Fruit fly (Drosophila melanogaster) whole organism, embryonic: ENCODE measurements around the gene CG43759.

Experiments used
- Bgb ChIP-seq: fragments of 200-800 bp; sonication (Bioruptor generic); IDR thresholded peaks from 2 replicates; pipeline ENCODE4 v1.3.6; 2022; ENCODE audit warnings: missing biosample characterization, missing genetic modification characterization; ENCODE audit not compliant: partially characterized antibody
- C15 ChIP-seq: fragments of 200-800 bp; sonication (Bioruptor generic); IDR thresholded peaks from 3 replicates; pipeline ENCODE4 v1.3.6; 2022; ENCODE audit warnings: missing biosample characterization, missing genetic modification characterization
- CG10274 ChIP-seq: fragments of 200-800 bp; sonication (Bioruptor generic); optimal IDR thresholded peaks from 3 replicates; lab custom pipeline; 2017; ENCODE audit warnings: missing biosample characterization, mild to moderate bottlenecking, missing genetic modification characterization
- CG11504 ChIP-seq: fragments of 200-800 bp; sonication (Bioruptor generic); optimal IDR thresholded peaks from 3 replicates; lab custom pipeline; 2019; ENCODE audit warnings: missing biosample characterization, mild to moderate bottlenecking, missing genetic modification characterization, moderate library complexity
- CG12219 ChIP-seq: fragments of 200-800 bp; sonication (Bioruptor generic); optimal IDR thresholded peaks from 3 replicates; lab custom pipeline; 2018; ENCODE audit warnings: missing biosample characterization, mild to moderate bottlenecking, missing genetic modification characterization
- CG13894 ChIP-seq: fragments of 200-800 bp; sonication (Bioruptor generic); optimal IDR thresholded peaks from 3 replicates; lab custom pipeline; 2018; ENCODE audit warnings: missing biosample characterization, mild to moderate bottlenecking, missing genetic modification characterization, moderate library complexity
- CG15601 ChIP-seq: fragments of 200-800 bp; sonication (Bioruptor generic); optimal IDR thresholded peaks from 3 replicates; lab custom pipeline; 2019; ENCODE audit warnings: missing biosample characterization, mild to moderate bottlenecking, missing genetic modification characterization, moderate library complexity
- CG16779 ChIP-seq: fragments of 200-800 bp; sonication (Bioruptor generic); IDR thresholded peaks from 2 replicates; pipeline ENCODE4 v1.3.6; 2022; ENCODE audit warnings: missing biosample characterization, missing genetic modification characterization
- CG2116 ChIP-seq: fragments of 200-800 bp; sonication (Bioruptor generic); optimal IDR thresholded peaks from 3 replicates; lab custom pipeline; 2018; ENCODE audit warnings: missing biosample characterization, mild to moderate bottlenecking, missing genetic modification characterization
- CG2199 ChIP-seq: fragments of 200-800 bp; sonication (Bioruptor generic); IDR thresholded peaks from 3 replicates; pipeline ENCODE4 v1.3.6; 2022; ENCODE audit warnings: missing biosample characterization, missing genetic modification characterization
- CG2678 ChIP-seq: fragments of 200-800 bp; sonication (Bioruptor generic); optimal IDR thresholded peaks from 3 replicates; lab custom pipeline; 2019; ENCODE audit warnings: missing biosample characterization, mild to moderate bottlenecking, missing genetic modification characterization, moderate library complexity
- CG34224 ChIP-seq: fragments of 200-800 bp; sonication (Bioruptor generic); IDR thresholded peaks from 3 replicates; pipeline ENCODE4 v1.3.6; 2022; ENCODE audit warnings: missing biosample characterization, missing genetic modification characterization; ENCODE audit not compliant: partially characterized antibody
- CG42726 ChIP-seq: fragments of 200-800 bp; sonication (Bioruptor generic); IDR thresholded peaks from 2 replicates; pipeline ENCODE4 v1.3.6; 2022; ENCODE audit warnings: missing biosample characterization, missing genetic modification characterization; ENCODE audit not compliant: partially characterized antibody
- CG4360 ChIP-seq: fragments of 200-800 bp; sonication (Bioruptor generic); IDR thresholded peaks from 2 replicates; pipeline ENCODE4 v1.3.6; 2022; ENCODE audit warnings: missing biosample characterization, missing genetic modification characterization
- CG6813 ChIP-seq: fragments of 200-800 bp; sonication (Bioruptor generic); optimal IDR thresholded peaks from 2 replicates; lab custom pipeline; 2017; ENCODE audit warnings: missing biosample characterization, missing genetic modification characterization, mild to moderate bottlenecking, moderate library complexity, missing genetic modification reagents
- CG7786 ChIP-seq: fragments of 200-800 bp; sonication (Bioruptor generic); optimal IDR thresholded peaks from 2 replicates; lab custom pipeline; 2016; ENCODE audit warnings: missing biosample characterization, missing genetic modification characterization
- CoRest ChIP-seq: fragments of 200-800 bp; sonication (Bioruptor generic); optimal IDR thresholded peaks from 3 replicates; lab custom pipeline; 2018; ENCODE audit warnings: missing biosample characterization, mild to moderate bottlenecking, missing genetic modification characterization, moderate library complexity
- D ChIP-seq, 2 experiments: fragments of 200-800 bp in 1 of 2; fragments of >200 bp in 1 of 2; sonication (Bioruptor generic) in 1 of 2; optimal IDR thresholded peaks; 2 replicates in 1 of 2; 3 replicates in 1 of 2; lab custom pipeline; 2017; ENCODE audit warnings: mild to moderate bottlenecking in 1 of 2, missing biosample characterization in 1 of 2, missing genetic modification characterization in 1 of 2, missing genetic modification reagents in 1 of 2
- Deaf1 ChIP-seq: fragments of 200-800 bp; optimal IDR thresholded peaks from 3 replicates; lab custom pipeline; 2019; ENCODE audit warnings: missing biosample characterization, mild to moderate bottlenecking, missing genetic modification characterization, moderate library complexity
- Dref ChIP-seq: fragments of 200-800 bp; sonication (Bioruptor generic); IDR thresholded peaks from 2 replicates; pipeline ENCODE4 v1.3.6; 2022; ENCODE audit warnings: missing biosample characterization, missing genetic modification characterization
- Drgx ChIP-seq: fragments of 200-800 bp; sonication (Bioruptor generic); IDR thresholded peaks from 2 replicates; pipeline ENCODE4 v1.3.6; 2022; ENCODE audit warnings: missing biosample characterization, missing genetic modification characterization
- HmgD ChIP-seq: fragments of 200-800 bp; sonication (Bioruptor generic); optimal IDR thresholded peaks from 3 replicates; lab custom pipeline; 2016; ENCODE audit warnings: missing biosample characterization, missing genetic modification characterization
- Jarid2 ChIP-seq: fragments of 200-800 bp; sonication (Bioruptor generic); optimal IDR thresholded peaks from 3 replicates; lab custom pipeline; 2017; ENCODE audit warnings: mild to moderate bottlenecking, missing biosample characterization, missing genetic modification reagents, missing genetic modification characterization
- MTF-1 ChIP-seq: fragments of 200-800 bp; sonication (Bioruptor generic); optimal IDR thresholded peaks from 2 replicates; lab custom pipeline; 2018; ENCODE audit warnings: missing biosample characterization, mild to moderate bottlenecking, missing genetic modification characterization, borderline replicate concordance
- Neu2 ChIP-seq: fragments of 200-800 bp; sonication (Bioruptor generic); optimal IDR thresholded peaks from 3 replicates; lab custom pipeline; 2016; ENCODE audit warnings: missing biosample characterization, missing genetic modification characterization, borderline replicate concordance
- Pdp1 ChIP-seq, 2 experiments: fragments of 200-800 bp; sonication (Bioruptor generic); optimal IDR thresholded peaks; 3 replicates each; lab custom pipeline; 2016; ENCODE audit warnings: missing biosample characterization in 2 of 2, missing genetic modification characterization in 2 of 2, mild to moderate bottlenecking in 1 of 2, moderate library complexity in 1 of 2
- amos ChIP-seq: fragments of 200-800 bp; sonication (Bioruptor generic); IDR thresholded peaks from 2 replicates; pipeline ENCODE4 v1.3.6; 2022; ENCODE audit warnings: missing biosample characterization, missing genetic modification characterization; ENCODE audit not compliant: partially characterized antibody
- ase ChIP-seq: fragments of 200-800 bp; sonication (Bioruptor generic); IDR thresholded peaks from 3 replicates; pipeline ENCODE4 v1.3.6; 2022; ENCODE audit warnings: missing biosample characterization, missing genetic modification characterization
- az2 ChIP-seq: fragments of 200-800 bp; sonication (Bioruptor generic); optimal IDR thresholded peaks from 3 replicates; lab custom pipeline; 2016; ENCODE audit warnings: missing biosample characterization, missing genetic modification characterization
- cg ChIP-seq: fragments of 200-800 bp; sonication (Bioruptor generic); optimal IDR thresholded peaks from 3 replicates; lab custom pipeline; 2019; ENCODE audit warnings: missing biosample characterization, mild to moderate bottlenecking, missing genetic modification characterization, moderate library complexity
- chm ChIP-seq: fragments of 200-800 bp; sonication (Bioruptor generic); IDR thresholded peaks from 2 replicates; pipeline ENCODE4 v1.3.6; 2022; ENCODE audit warnings: missing biosample characterization, missing genetic modification characterization
- disco-r ChIP-seq: fragments of 200-800 bp; sonication (Bioruptor generic); optimal IDR thresholded peaks from 2 replicates; lab custom pipeline; 2016; ENCODE audit warnings: missing biosample characterization, missing genetic modification characterization
- klu ChIP-seq: fragments of 200-800 bp; sonication (Bioruptor generic); IDR thresholded peaks from 2 replicates; pipeline ENCODE4 v1.3.6; 2022; ENCODE audit warnings: missing biosample characterization, missing genetic modification characterization
- kni ChIP-seq: fragments of 200-800 bp; sonication (Bioruptor generic); optimal IDR thresholded peaks from 3 replicates; lab custom pipeline; 2017; ENCODE audit warnings: mild to moderate bottlenecking, missing biosample characterization, missing genetic modification reagents, missing genetic modification characterization
- knrl ChIP-seq: fragments of 200-800 bp; sonication (Bioruptor generic); IDR thresholded peaks from 3 replicates; pipeline ENCODE4 v1.3.6; 2022; ENCODE audit warnings: missing biosample characterization, missing genetic modification characterization; ENCODE audit not compliant: partially characterized antibody
- oc ChIP-seq: fragments of 200-800 bp; sonication (Bioruptor generic); optimal IDR thresholded peaks from 2 replicates; lab custom pipeline; 2018; ENCODE audit warnings: missing biosample characterization, mild to moderate bottlenecking, missing genetic modification characterization, moderate library complexity
- pzg ChIP-seq: fragments of 200-800 bp; sonication (Bioruptor generic); optimal IDR thresholded peaks from 3 replicates; lab custom pipeline; 2018; ENCODE audit warnings: missing biosample characterization, mild to moderate bottlenecking, missing genetic modification characterization, moderate library complexity
- row ChIP-seq: fragments of 200-800 bp; sonication (Bioruptor generic); IDR thresholded peaks from 3 replicates; pipeline ENCODE4 v1.3.6; 2022; ENCODE audit warnings: missing biosample characterization, missing genetic modification characterization
- scrt ChIP-seq: fragments of 200-800 bp; sonication (Bioruptor generic); optimal IDR thresholded peaks from 2 replicates; lab custom pipeline; 2018; ENCODE audit warnings: missing biosample characterization, mild to moderate bottlenecking, missing genetic modification characterization, moderate library complexity
- sens ChIP-seq: fragments of 200-800 bp; sonication (Bioruptor generic); peaks from one replicate; lab custom pipeline; 2016; ENCODE audit warnings: missing biosample characterization, missing genetic modification characterization
- seq ChIP-seq: fragments of 200-800 bp; sonication (Bioruptor generic); IDR thresholded peaks from 2 replicates; pipeline ENCODE4 v1.3.6; 2022; ENCODE audit warnings: missing biosample characterization, missing genetic modification characterization
- sna ChIP-seq: fragments of 200-800 bp; sonication (Bioruptor generic); IDR thresholded peaks from 2 replicates; pipeline ENCODE4 v1.3.6; 2022; ENCODE audit warnings: missing biosample characterization, missing genetic modification characterization; ENCODE audit not compliant: partially characterized antibody
- unc-4 ChIP-seq: fragments of 200-800 bp; sonication (Bioruptor generic); IDR thresholded peaks from 2 replicates; pipeline ENCODE4 v1.3.6; 2022; ENCODE audit warnings: missing biosample characterization, missing genetic modification characterization; ENCODE audit not compliant: partially characterized antibody
- unpg ChIP-seq: fragments of 200-800 bp; sonication (Bioruptor generic); optimal IDR thresholded peaks from 3 replicates; lab custom pipeline; 2018; ENCODE audit warnings: missing biosample characterization, mild to moderate bottlenecking, missing genetic modification characterization, moderate library complexity
- vnd ChIP-seq: fragments of 200-800 bp; sonication (Bioruptor generic); IDR thresholded peaks from 3 replicates; pipeline ENCODE4 v1.3.6; 2022; ENCODE audit warnings: missing biosample characterization, missing genetic modification characterization; ENCODE audit not compliant: partially characterized antibody
- zen ChIP-seq: fragments of 200-800 bp; sonication (Bioruptor generic); optimal IDR thresholded peaks from 3 replicates; lab custom pipeline; 2018; ENCODE audit warnings: missing biosample characterization, mild to moderate bottlenecking, missing genetic modification characterization, moderate library complexity

CG43759 gene

DNA sequence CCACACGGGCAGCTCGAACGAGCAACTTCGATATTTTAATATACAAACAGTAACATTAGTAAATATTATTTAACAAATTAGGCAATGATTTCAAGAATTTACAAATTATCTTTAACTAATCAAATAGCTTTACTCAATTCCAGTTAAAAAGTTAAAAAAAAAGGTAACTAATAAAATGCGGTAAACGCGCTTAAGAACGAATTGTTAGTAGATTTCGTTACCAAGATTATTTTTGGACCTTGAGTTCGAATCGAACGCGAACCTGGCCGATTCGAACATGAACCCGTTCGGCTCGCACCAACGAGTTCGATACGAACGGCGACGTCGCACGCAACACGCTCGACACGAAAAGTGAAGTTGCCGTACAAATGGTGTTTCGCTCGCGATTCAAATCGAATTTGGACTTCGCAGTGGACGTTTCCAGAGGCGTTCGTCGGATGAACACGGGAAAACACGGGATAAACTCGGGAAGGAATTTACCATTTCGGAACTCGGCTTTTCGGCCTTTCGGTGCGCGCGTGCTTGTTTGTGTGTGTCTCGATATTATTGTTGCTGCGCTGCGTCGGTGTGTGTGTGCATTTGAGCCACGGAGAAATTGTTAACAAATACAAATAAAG is at the start of gene CG43759 (continued):
- TF ChIP-seq cg (GFP tag; lab: Kevin White, UChicago) (peak; percentile 63), seq (GFP tag; lab: Robert Waterston, UW) (no peak), az2 (GFP tag; lab: Kevin White, UChicago) (no peak), Deaf1 (tag; lab: Kevin White, UChicago) (peak; percentile 88), amos (peak; percentile 23; the same call in 1 of the 2 replicates), unpg (GFP tag; lab: Kevin White, UChicago) (peak; percentile 8), row (GFP tag; lab: Robert Waterston, UW) (peak; percentile 38; the same call in 2 of the 3 replicates), klu (GFP tag; lab: Robert Waterston, UW) (no peak), CG11504 (tag; lab: Kevin White, UChicago) (no peak), sens (GFP tag; lab: Kevin White, UChicago) (peak; percentile 63), chm (GFP tag; lab: Robert Waterston, UW) (peak; percentile 79), CG15601 (tag; lab: Kevin White, UChicago) (peak; percentile 12), C15 (GFP tag; lab: Robert Waterston, UW) (no peak), HmgD (GFP tag; lab: Kevin White, UChicago) (peak; percentile 15), MTF-1 (peak; percentile 39), CG7786 (GFP tag; lab: Kevin White, UChicago) (no peak), CG13894 (tag; lab: Kevin White, UChicago) (peak; percentile 57), oc (tag; lab: Kevin White, UChicago) (peak; percentile 47), CG4360 (GFP tag; lab: Robert Waterston, UW) (0 out of 2 replicates have a peak, but pooled peaks have one; percentile 10), ase (GFP tag; lab: Robert Waterston, UW) (no peak), CG16779 (GFP tag; lab: Robert Waterston, UW) (no peak), Jarid2 (GFP tag; lab: Kevin White, UChicago) (peak; percentile 94), kni (peak; percentile 53), CG2199 (peak; percentile 92), CG42726 (GFP tag; lab: Robert Waterston, UW) (peak; percentile 49; the same call in 1 of the 2 replicates), Bgb (GFP tag; lab: Robert Waterston, UW) (peak; percentile 42), CG6813 (GFP tag; lab: Kevin White, UChicago) (no peak), CG34224 (GFP tag; lab: Robert Waterston, UW) (0 out of 3 replicates have a peak, but pooled peaks have one; percentile 12), Neu2 (GFP tag; lab: Kevin White, UChicago) (peak; percentile 30)

DNA sequence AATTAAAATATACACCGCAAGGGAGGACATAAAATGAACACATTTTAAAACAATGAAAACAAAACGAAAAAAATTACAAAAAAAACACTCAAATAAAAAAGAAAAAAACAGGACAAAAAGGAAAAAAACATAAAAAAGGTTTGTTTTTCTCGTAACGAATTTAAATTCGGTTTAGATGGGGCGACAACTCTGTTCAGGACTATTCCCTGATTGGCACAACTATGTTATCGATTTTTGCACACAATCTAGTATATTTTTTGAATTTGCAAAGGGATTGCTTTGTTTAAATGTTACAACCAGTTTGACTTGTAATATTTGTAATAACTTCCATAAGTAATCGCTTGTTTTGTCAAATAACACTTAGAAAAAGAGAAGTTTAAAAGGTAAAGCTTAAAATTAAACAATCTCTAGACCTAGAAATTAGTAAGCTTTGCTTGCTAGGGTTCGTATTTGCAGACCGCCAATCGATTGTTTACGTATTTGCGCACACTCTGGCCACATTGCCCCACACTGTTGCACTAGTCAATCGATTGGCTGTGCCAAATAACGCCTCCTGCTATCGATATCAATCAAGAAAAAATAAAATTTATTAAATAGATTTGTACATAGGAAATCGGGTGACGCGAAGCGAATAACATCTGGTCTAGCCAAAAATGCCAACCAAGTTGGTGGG is 46.0 kb upstream of the CG43759 start, which contains the start of gene CG7332:
Gene CG7332, plus strand, starts transcription at position 515 of the 673 bp plus-strand sequence.
- TF ChIP-seq disco-r (GFP tag; lab: Kevin White, UChicago): no peak
- peak; percentile 85 for TF ChIP-seq Dref (GFP tag; lab: Robert Waterston, UW)
- peak; percentile 46; the same call in 2 of the 3 replicates for TF ChIP-seq vnd (GFP tag; lab: Robert Waterston, UW)
- peak; percentile 43; the same call in 1 of the 2 replicates for TF ChIP-seq sna (GFP tag; lab: Robert Waterston, UW)
- TF ChIP-seq CG10274 (GFP tag; lab: Kevin White, UChicago): no peak
- TF ChIP-seq pzg (GFP tag; lab: Kevin White, UChicago): peak; percentile 65
- TF ChIP-seq knrl (GFP tag; lab: Robert Waterston, UW): peak; percentile 66
- no peak for TF ChIP-seq Drgx (GFP tag; lab: Robert Waterston, UW)
- TF ChIP-seq scrt (GFP tag; lab: Kevin White, UChicago): no peak
- no peak for TF ChIP-seq CG2678 (tag; lab: Kevin White, UChicago)
- no peak for TF ChIP-seq zen (tag; lab: Kevin White, UChicago)
- TF ChIP-seq CoRest (tag; lab: Kevin White, UChicago): peak; percentile 13
- TF ChIP-seq unc-4 (GFP tag; lab: Robert Waterston, UW): peak; percentile 50; the same call in 1 of the 2 replicates
- TF ChIP-seq Pdp1 (GFP tag; optimal IDR thresholded peaks at IDR 0.05; lab: Kevin White, UChicago): peak in 1 of 2 experiments; percentile 18
- TF ChIP-seq CG12219: no peak
- TF ChIP-seq D (optimal IDR thresholded peaks at IDR 0.05; lab: Kevin White, UChicago): no peak
- TF ChIP-seq D (GFP tag; optimal IDR thresholded peaks at IDR 0.05; lab: Kevin White, UChicago): no peak
- TF ChIP-seq CG2116: peak; percentile 94
